Worm (Caenorhabditis elegans) whole organism, L4 larva: Measurements from ENCODE around the gene pho-12.

Experiments used
- T26A8.4 ChIP-seq: fragments of 200-800 bp; sonication (Bioruptor generic); IDR thresholded peaks from 2 replicates; pipeline ENCODE4 v1.3.6; 2022; ENCODE audit warnings: missing genetic modification characterization, missing compliant biosample characterization
- Y5F2A.4 ChIP-seq: fragments of 200-800 bp; sonication (Bioruptor generic); optimal IDR thresholded peaks from 2 replicates; lab custom pipeline; 2018; ENCODE audit warnings: mild to moderate bottlenecking, missing genetic modification characterization, missing compliant biosample characterization
- arid-1 ChIP-seq: fragments of 200-800 bp; sonication (Bioruptor generic); conservative IDR thresholded peaks from 2 replicates; pipeline ENCODE4 v1.3.6; 2022; ENCODE audit warnings: missing genetic modification reagents, missing genetic modification characterization, missing compliant biosample characterization
- ceh-28 ChIP-seq: fragments of 150-350 bp; optimal IDR thresholded peaks from 2 replicates; lab custom pipeline; 2014; ENCODE audit warnings: missing biosample characterization, missing genetic modification reagents, missing genetic modification characterization
- ceh-44 ChIP-seq: fragments of 200-800 bp; sonication (Bioruptor generic); IDR thresholded peaks from 2 replicates; pipeline ENCODE4 v1.3.6; 2022; ENCODE audit warnings: missing genetic modification reagents, missing genetic modification characterization, missing compliant biosample characterization
- ceh-62 ChIP-seq: sonication (generic microtip); optimal IDR thresholded peaks from 2 replicates; lab custom pipeline; 2017; ENCODE audit warnings: missing biosample characterization, missing genetic modification characterization
- ceh-82 ChIP-seq: sonication (generic microtip); optimal IDR thresholded peaks from 2 replicates; lab custom pipeline; 2017; ENCODE audit warnings: missing biosample characterization, missing genetic modification characterization
- cey-2 ChIP-seq: sonication (generic microtip); optimal IDR thresholded peaks from 3 replicates; lab custom pipeline; 2017; ENCODE audit warnings: missing genetic modification characterization, mild to moderate bottlenecking, missing compliant biosample characterization, antibody characterized with exemption, borderline replicate concordance; ENCODE audit not compliant: insufficient read depth
- daf-19 ChIP-seq: fragments of 200-800 bp; sonication (Bioruptor generic); conservative IDR thresholded peaks from 2 replicates; pipeline ENCODE4 v1.3.6; 2022; ENCODE audit warnings: missing genetic modification characterization, missing compliant biosample characterization
- daf-8 ChIP-seq: fragments of 200-800 bp; sonication (Bioruptor generic); IDR thresholded peaks from 2 replicates; pipeline ENCODE4 v1.3.6; 2022; ENCODE audit warnings: missing genetic modification characterization, missing compliant biosample characterization
- dmd-9 ChIP-seq: fragments of 200-800 bp; sonication (Bioruptor generic); IDR thresholded peaks from 2 replicates; pipeline ENCODE4 v1.3.6; 2022; ENCODE audit warnings: missing genetic modification reagents, missing genetic modification characterization, missing compliant biosample characterization
- dpl-1 ChIP-seq: fragments of 150-350 bp; optimal IDR thresholded peaks from 2 replicates; lab custom pipeline; 2014; ENCODE audit warnings: missing biosample characterization, missing genetic modification reagents, missing genetic modification characterization
- duxl-1 ChIP-seq: sonication (generic microtip); optimal IDR thresholded peaks from 2 replicates; lab custom pipeline; 2016; ENCODE audit warnings: mild to moderate bottlenecking, missing genetic modification characterization, moderate library complexity, missing compliant biosample characterization; ENCODE audit not compliant: poor library complexity
- egl-43 ChIP-seq: fragments of 200-800 bp; sonication (Bioruptor generic); IDR thresholded peaks from 2 replicates; pipeline ENCODE4 v1.3.6; 2022; ENCODE audit warnings: missing genetic modification reagents, missing genetic modification characterization, missing compliant biosample characterization
- fos-1 ChIP-seq: fragments of 150-350 bp; optimal IDR thresholded peaks from 2 replicates; lab custom pipeline; 2014; ENCODE audit warnings: missing biosample characterization, missing genetic modification characterization
- gei-8 ChIP-seq: fragments of 200-800 bp; sonication (Bioruptor generic); optimal IDR thresholded peaks from 2 replicates; lab custom pipeline; 2018; ENCODE audit warnings: mild to moderate bottlenecking, missing genetic modification characterization, missing compliant biosample characterization
- jun-1 ChIP-seq: fragments of 150-350 bp; optimal IDR thresholded peaks from 2 replicates; lab custom pipeline; 2014; ENCODE audit warnings: missing biosample characterization, missing genetic modification reagents, missing genetic modification characterization
- lin-38 ChIP-seq: fragments of 200-800 bp; sonication (Bioruptor generic); IDR thresholded peaks from 2 replicates; pipeline ENCODE4 v1.3.6; 2022; ENCODE audit warnings: missing genetic modification reagents, missing genetic modification characterization, missing compliant biosample characterization
- lsy-2 ChIP-seq, 2 experiments: fragments of 150-350 bp in 1 of 2; sonication (generic microtip) in 1 of 2; optimal IDR thresholded peaks; 2 replicates each; lab custom pipeline; 2014 to 2017; ENCODE audit warnings: missing biosample characterization in 2 of 2, missing genetic modification characterization in 2 of 2
- mdl-1 ChIP-seq, 2 experiments: fragments of 150-350 bp in 1 of 2; sonication (generic microtip) in 1 of 2; optimal IDR thresholded peaks; 2 replicates each; lab custom pipeline; 2014 to 2017; ENCODE audit warnings: missing biosample characterization in 2 of 2, missing genetic modification characterization in 2 of 2
- mxl-3 ChIP-seq: fragments of 200-800 bp; sonication (Bioruptor generic); optimal IDR thresholded peaks from 2 replicates; lab custom pipeline; 2018; ENCODE audit warnings: mild to moderate bottlenecking, missing genetic modification characterization, missing compliant biosample characterization
- nhr-28 ChIP-seq: fragments of 150-350 bp; optimal IDR thresholded peaks from 2 replicates; lab custom pipeline; 2014; ENCODE audit warnings: missing biosample characterization, missing genetic modification characterization
- nhr-77 ChIP-seq: fragments of 150-350 bp; optimal IDR thresholded peaks from 2 replicates; lab custom pipeline; 2014; ENCODE audit warnings: missing biosample characterization, missing genetic modification characterization
- php-3 ChIP-seq: fragments of 200-800 bp; sonication (Bioruptor generic); IDR thresholded peaks from 2 replicates; pipeline ENCODE4 v1.3.6; 2022; ENCODE audit warnings: missing genetic modification reagents, missing genetic modification characterization, missing compliant biosample characterization
- pqm-1 ChIP-seq: sonication (generic microtip); optimal IDR thresholded peaks from 2 replicates; lab custom pipeline; 2017; ENCODE audit warnings: missing biosample characterization, missing genetic modification characterization
- rbr-2 ChIP-seq: sonication (generic microtip); optimal IDR thresholded peaks from 2 replicates; lab custom pipeline; 2016; ENCODE audit warnings: missing genotype, missing genetic modification characterization, missing compliant biosample characterization
- saeg-2 ChIP-seq: fragments of 200-800 bp; sonication (Bioruptor generic); IDR thresholded peaks from 2 replicates; pipeline ENCODE4 v1.3.6; 2022; ENCODE audit warnings: missing genetic modification reagents, missing genetic modification characterization, missing compliant biosample characterization
- set-16 ChIP-seq: fragments of 200-800 bp; sonication (Bioruptor generic); IDR thresholded peaks from 2 replicates; pipeline ENCODE4 v1.3.6; 2022; ENCODE audit warnings: missing genetic modification reagents, missing genetic modification characterization, missing compliant biosample characterization
- skn-1 ChIP-seq: fragments of 150-350 bp; optimal IDR thresholded peaks from 2 replicates; lab custom pipeline; 2014; ENCODE audit warnings: missing biosample characterization, missing genetic modification characterization
- snpc-1.2 ChIP-seq: fragments of 200-800 bp; sonication (Bioruptor generic); IDR thresholded peaks from 2 replicates; pipeline ENCODE4 v1.3.6; 2022; ENCODE audit warnings: missing genetic modification reagents, missing genetic modification characterization, missing compliant biosample characterization
- snpc-4 ChIP-seq: fragments of 150-350 bp; optimal IDR thresholded peaks from 2 replicates; lab custom pipeline; 2014; ENCODE audit warnings: missing biosample characterization, missing genetic modification characterization
- spr-3 ChIP-seq: fragments of 200-800 bp; sonication (Bioruptor generic); optimal IDR thresholded peaks from 2 replicates; lab custom pipeline; 2018; ENCODE audit warnings: mild to moderate bottlenecking, missing genetic modification characterization, missing compliant biosample characterization
- tag-97 ChIP-seq: fragments of 200-800 bp; sonication (Bioruptor generic); IDR thresholded peaks from 2 replicates; pipeline ENCODE4 v1.3.6; 2022; ENCODE audit warnings: missing genetic modification characterization, missing compliant biosample characterization
- unc-39 ChIP-seq: sonication (generic microtip); optimal IDR thresholded peaks from 2 replicates; lab custom pipeline; 2017; ENCODE audit warnings: missing biosample characterization, missing genetic modification characterization
- unc-62 ChIP-seq, 3 experiments: fragments of 150-350 bp in 1 of 3; sonication (generic microtip); optimal IDR thresholded peaks in 2 of 3; peaks in 1 of 3; 1 replicate in 1 of 3; 2 replicates in 2 of 3; lab custom pipeline; 2014 to 2017; ENCODE audit warnings: missing biosample characterization in 3 of 3, missing genetic modification characterization in 3 of 3, missing genetic modification reagents in 3 of 3, missing genotype in 1 of 3
- zip-11 ChIP-seq: fragments of 200-800 bp; sonication (Bioruptor generic); IDR thresholded peaks from 2 replicates; pipeline ENCODE4 v1.3.6; 2022; ENCODE audit warnings: missing genetic modification characterization, missing compliant biosample characterization
- zip-2 ChIP-seq: fragments of 150-350 bp; optimal IDR thresholded peaks from 2 replicates; lab custom pipeline; 2014; ENCODE audit warnings: missing biosample characterization, missing genetic modification characterization
- ztf-11 ChIP-seq: fragments of 150-350 bp; optimal IDR thresholded peaks from 2 replicates; lab custom pipeline; 2014; ENCODE audit warnings: missing biosample characterization, missing genetic modification characterization
- ztf-7 ChIP-seq: fragments of 150-350 bp; optimal IDR thresholded peaks from 2 replicates; lab custom pipeline; 2014; ENCODE audit warnings: missing biosample characterization, missing genetic modification characterization

The pho-12 gene

DNA sequence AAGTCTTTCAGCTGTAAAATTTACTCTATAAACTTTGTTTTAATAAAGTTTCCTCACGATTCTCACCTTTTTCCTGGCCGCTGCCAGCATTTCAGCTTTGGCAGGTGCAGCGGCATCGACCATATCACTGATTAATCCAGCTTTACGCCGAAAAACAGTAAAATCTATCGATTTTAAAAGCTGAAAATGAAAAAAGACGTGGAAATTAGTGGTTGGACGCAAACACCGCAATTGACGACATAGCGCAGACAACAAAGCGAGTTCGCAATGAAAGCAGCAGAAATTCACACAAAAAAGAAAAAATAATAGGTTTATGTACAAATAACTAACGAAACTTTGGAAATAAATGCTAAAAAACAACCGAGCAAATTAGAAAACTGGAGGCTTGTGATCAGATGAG is 20.7 kb downstream of the pho-12 start, which contains the start of gene golg-2:
golg-2 (minus strand) TSS at position 180 of the 400 bp plus-strand sequence.
- TF ChIP-seq ceh-62 (tag; lab: Kevin White, UChicago) (no peak), cey-2 (tag; lab: Kevin White, UChicago) (no peak), lsy-2 (tag; optimal IDR thresholded peaks at IDR 0.05; lab: Kevin White, UChicago) (peak in 1 of 2 experiments; percentile 40), php-3 (no peak), jun-1 (tag; lab: Kevin White, UChicago) (no peak), lin-38 (GFP tag; lab: Robert Waterston, UW) (peak; percentile 33), zip-11 (GFP tag; lab: Robert Waterston, UW) (no peak), nhr-77 (tag; lab: Kevin White, UChicago) (no peak), ztf-7 (tag; lab: Kevin White, UChicago) (no peak), T26A8.4 (GFP tag; lab: Robert Waterston, UW) (no peak), nhr-28 (tag; lab: Kevin White, UChicago) (no peak), gei-8 (no peak), mdl-1 (tag; optimal IDR thresholded peaks at IDR 0.05; lab: Kevin White, UChicago) (no peak), set-16 (GFP tag; lab: Robert Waterston, UW) (no peak), pqm-1 (tag; lab: Kevin White, UChicago) (no peak), dpl-1 (GFP tag; lab: Kevin White, UChicago) (peak; percentile 21), egl-43 (GFP tag; lab: Robert Waterston, UW) (no peak), rbr-2 (tag; lab: Kevin White, UChicago) (no peak), ceh-28 (no peak), spr-3 (GFP tag; lab: Kevin White, UChicago) (no peak), daf-19 (GFP tag; lab: Robert Waterston, UW) (no peak), duxl-1 (no peak), unc-39 (no peak), snpc-4 (tag; lab: Kevin White, UChicago) (no peak), snpc-1.2 (GFP tag; lab: Robert Waterston, UW) (0 out of 2 replicates have a peak, but pooled peaks have one; percentile 3), dmd-9 (no peak)
- TF ChIP-seq, all 104 proteins: peak for 4

DNA sequence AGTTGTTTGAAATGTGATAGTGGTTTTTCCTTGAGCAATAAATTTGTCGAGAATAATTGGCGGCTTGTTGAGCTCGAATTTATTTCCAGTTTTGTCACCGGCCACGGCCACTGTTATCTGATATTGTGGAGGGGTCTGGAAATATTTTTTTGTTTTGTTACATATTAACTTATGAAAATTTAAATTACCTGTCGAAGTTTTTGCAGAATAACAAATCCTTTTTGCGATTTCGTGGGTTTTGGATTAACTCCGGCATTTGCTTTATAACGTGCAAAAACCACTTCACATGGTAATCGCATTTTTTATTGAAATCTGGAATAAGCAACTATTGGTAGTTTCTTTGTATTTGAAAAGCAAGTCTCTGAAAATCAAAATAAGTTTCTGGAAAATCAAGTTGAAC is 24.5 kb downstream of the pho-12 start, which contains the start of gene lrr-1:
lrr-1 (minus strand) TSS at position 312 of the 400 bp plus-strand sequence.
- TF ChIP-seq pqm-1 (tag; lab: Kevin White, UChicago) (no peak), ceh-82 (tag; lab: Kevin White, UChicago) (no peak), ztf-11 (tag; lab: Kevin White, UChicago) (no peak), unc-62 (GFP tag; optimal IDR thresholded peaks at IDR 0.05 in 1 of 2; lab: Kevin White, UChicago) (peak in 1 of 2 experiments; percentile 85), unc-62 (tag; optimal IDR thresholded peaks at IDR 0.05; lab: Kevin White, UChicago) (no peak), daf-8 (GFP tag; lab: Robert Waterston, UW) (no peak), Y5F2A.4 (GFP tag; lab: Kevin White, UChicago) (no peak), arid-1 (GFP tag; lab: Robert Waterston, UW) (0 out of 2 replicates have a peak, but pooled peaks have one; percentile 29), mxl-3 (no peak)

DNA sequence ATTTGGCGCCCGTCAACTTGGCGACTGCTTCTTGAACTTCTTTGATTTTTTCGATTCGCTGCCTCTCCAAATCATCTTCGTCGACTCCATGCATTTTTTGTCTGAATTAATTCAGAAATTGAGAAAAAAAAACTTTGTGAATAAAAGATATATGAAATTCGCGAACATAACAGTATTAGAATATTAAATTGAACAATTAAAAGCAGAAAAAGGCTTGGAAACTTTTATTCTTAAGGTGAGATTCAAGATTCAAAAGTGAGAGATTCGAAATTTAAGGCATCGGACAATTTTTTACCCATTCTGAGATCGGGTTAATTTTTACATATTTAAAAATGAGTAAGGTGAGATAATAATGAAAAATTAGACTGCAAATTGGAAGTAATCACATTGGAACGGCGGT is 26.7 kb downstream of the pho-12 start, which contains the start of gene F33G12.3:
F33G12.3 (minus strand) TSS at position 101 of the 400 bp plus-strand sequence.
- TF ChIP-seq saeg-2 (GFP tag; lab: Robert Waterston, UW) = no peak
- TF ChIP-seq tag-97 = no peak
- no peak for TF ChIP-seq php-3
- no peak for TF ChIP-seq ceh-44
- no peak for TF ChIP-seq skn-1 (tag; lab: Kevin White, UChicago)
- TF ChIP-seq lsy-2 (tag; optimal IDR thresholded peaks at IDR 0.05; lab: Kevin White, UChicago) = no peak
- TF ChIP-seq zip-2 (tag; lab: Kevin White, UChicago) = no peak
- TF ChIP-seq fos-1 (tag; lab: Kevin White, UChicago) = no peak
